Worm (Caenorhabditis elegans) whole organism, late embryonic: ENCODE data around the gene F56C4.2.
"Not testable (repeated sequence)": the region's sequence is repeated elsewhere in the genome, so short reads cannot be mapped to it uniquely, and the experiment has no call there.

ENCODE experiments used
- C08G9.2 ChIP-seq: sonication (generic microtip); optimal IDR thresholded peaks from 2 replicates; lab custom pipeline; 2016; ENCODE audit warnings: mild to moderate bottlenecking, missing genetic modification characterization, moderate library complexity, missing compliant biosample characterization
- C38D4.7 ChIP-seq: fragments of 200-800 bp; sonication (Bioruptor generic); optimal IDR thresholded peaks from 2 replicates; lab custom pipeline; 2018; ENCODE audit warnings: mild to moderate bottlenecking, missing genetic modification characterization, moderate library complexity, missing compliant biosample characterization
- K02D7.2 ChIP-seq: sonication (generic microtip); optimal IDR thresholded peaks from 2 replicates; lab custom pipeline; 2017; ENCODE audit warnings: mild to moderate bottlenecking, missing genetic modification characterization, missing compliant biosample characterization
- K09A11.1 ChIP-seq: sonication (generic microtip); optimal IDR thresholded peaks from 2 replicates; lab custom pipeline; 2017; ENCODE audit warnings: antibody characterized with exemption, mild to moderate bottlenecking, missing genetic modification characterization, missing compliant biosample characterization; ENCODE audit not compliant: insufficient read depth
- Y22D7AL.16 ChIP-seq: sonication (generic microtip); optimal IDR thresholded peaks from 2 replicates; lab custom pipeline; 2016; ENCODE audit warnings: missing genetic modification characterization, missing compliant biosample characterization
- ceh-24 ChIP-seq: sonication (generic microtip); optimal IDR thresholded peaks from 2 replicates; lab custom pipeline; 2016; ENCODE audit warnings: mild to moderate bottlenecking, missing genetic modification characterization, missing compliant biosample characterization
- ceh-30 ChIP-seq: fragments of 150-350 bp; optimal IDR thresholded peaks from 2 replicates; lab custom pipeline; 2014; ENCODE audit warnings: missing biosample characterization, missing genetic modification characterization
- ceh-34 ChIP-seq: sonication (generic microtip); optimal IDR thresholded peaks from 2 replicates; lab custom pipeline; 2016; ENCODE audit warnings: mild to moderate bottlenecking, missing genetic modification characterization, missing compliant biosample characterization
- ceh-48 ChIP-seq: sonication (generic microtip); optimal IDR thresholded peaks from 2 replicates; lab custom pipeline; 2016; ENCODE audit warnings: missing genetic modification characterization, inconsistent platforms, missing compliant biosample characterization
- ceh-9 ChIP-seq: sonication (generic microtip); optimal IDR thresholded peaks from 2 replicates; lab custom pipeline; 2016; ENCODE audit warnings: mild to moderate bottlenecking, missing genetic modification characterization, inconsistent platforms, missing compliant biosample characterization
- che-1 ChIP-seq: sonication (generic microtip); optimal IDR thresholded peaks from 2 replicates; lab custom pipeline; 2016; ENCODE audit warnings: mild to moderate bottlenecking, missing genetic modification characterization, missing compliant biosample characterization
- dmd-4 ChIP-seq: sonication (generic microtip); optimal IDR thresholded peaks from 2 replicates; lab custom pipeline; 2016; ENCODE audit warnings: borderline replicate concordance, missing genetic modification characterization, missing compliant biosample characterization
- dve-1 ChIP-seq: sonication (generic microtip); optimal IDR thresholded peaks from 2 replicates; lab custom pipeline; 2017; ENCODE audit warnings: antibody characterized with exemption, mild to moderate bottlenecking, missing genetic modification characterization, missing compliant biosample characterization
- elt-2 ChIP-seq: sonication (generic microtip); optimal IDR thresholded peaks from 2 replicates; lab custom pipeline; 2016; ENCODE audit warnings: missing genetic modification reagents, missing genetic modification characterization, missing compliant biosample characterization
- ets-4 ChIP-seq: sonication (generic microtip); optimal IDR thresholded peaks from 2 replicates; lab custom pipeline; 2016; ENCODE audit warnings: missing genetic modification characterization, missing compliant biosample characterization
- fkh-10 ChIP-seq: fragments of 150-350 bp; optimal IDR thresholded peaks from 2 replicates; lab custom pipeline; 2014; ENCODE audit warnings: missing biosample characterization, missing genetic modification reagents, missing genetic modification characterization
- fkh-6 ChIP-seq: sonication (generic microtip); optimal IDR thresholded peaks from 2 replicates; lab custom pipeline; 2016; ENCODE audit warnings: missing genetic modification characterization, missing compliant biosample characterization
- hlh-15 ChIP-seq: sonication (generic microtip); optimal IDR thresholded peaks from 2 replicates; lab custom pipeline; 2016; ENCODE audit warnings: missing genetic modification characterization, missing compliant biosample characterization
- hlh-6 ChIP-seq: sonication (generic microtip); optimal IDR thresholded peaks from 2 replicates; lab custom pipeline; 2016; ENCODE audit warnings: missing genotype, missing genetic modification characterization, missing compliant biosample characterization
- hlh-8 ChIP-seq: sonication (generic microtip); optimal IDR thresholded peaks from 2 replicates; lab custom pipeline; 2016; ENCODE audit warnings: missing genotype, missing genetic modification characterization, missing compliant biosample characterization
- lin-11 ChIP-seq: fragments of 200-800 bp; sonication (Bioruptor generic); optimal IDR thresholded peaks from 2 replicates; lab custom pipeline; 2018; ENCODE audit warnings: mild to moderate bottlenecking, missing genetic modification characterization, missing compliant biosample characterization
- madf-2 ChIP-seq: sonication (generic microtip); optimal IDR thresholded peaks from 2 replicates; lab custom pipeline; 2017; ENCODE audit warnings: missing genetic modification characterization, missing compliant biosample characterization
- mec-3 ChIP-seq: sonication (generic microtip); optimal IDR thresholded peaks from 2 replicates; lab custom pipeline; 2016; ENCODE audit warnings: borderline replicate concordance, missing genetic modification characterization, missing compliant biosample characterization
- npax-4 ChIP-seq: sonication (generic microtip); optimal IDR thresholded peaks from 2 replicates; lab custom pipeline; 2016; ENCODE audit warnings: missing genetic modification characterization, missing compliant biosample characterization
- pag-3 ChIP-seq: sonication (generic microtip); optimal IDR thresholded peaks from 2 replicates; lab custom pipeline; 2016; ENCODE audit warnings: missing compliant biosample characterization, missing genetic modification characterization, borderline replicate concordance
- pat-9 ChIP-seq: fragments of 200-800 bp; sonication (Bioruptor generic); optimal IDR thresholded peaks from 2 replicates; lab custom pipeline; 2018; ENCODE audit warnings: mild to moderate bottlenecking, missing genetic modification characterization, moderate library complexity, missing compliant biosample characterization
- pha-4 ChIP-seq: fragments of 150-350 bp; optimal IDR thresholded peaks from 2 replicates; lab custom pipeline; 2018; ENCODE audit warnings: missing biosample characterization, missing genetic modification reagents, missing genetic modification characterization
- ref-2 ChIP-seq: sonication (generic microtip); optimal IDR thresholded peaks from 2 replicates; lab custom pipeline; 2016; ENCODE audit warnings: missing genetic modification characterization, missing compliant biosample characterization
- rnt-1 ChIP-seq: sonication (generic microtip); optimal IDR thresholded peaks from 2 replicates; lab custom pipeline; 2016; ENCODE audit warnings: missing genetic modification characterization, missing compliant biosample characterization
- sdc-2 ChIP-seq: sonication (generic microtip); optimal IDR thresholded peaks from 2 replicates; lab custom pipeline; 2016; ENCODE audit warnings: missing genotype, missing genetic modification characterization, missing compliant biosample characterization
- sox-2 ChIP-seq: fragments of 200-800 bp; sonication (Bioruptor generic); IDR thresholded peaks from 2 replicates; pipeline ENCODE4 v1.3.6; 2022; ENCODE audit warnings: missing genetic modification reagents, missing genetic modification characterization, missing compliant biosample characterization
- sox-4 ChIP-seq: sonication (generic microtip); optimal IDR thresholded peaks from 2 replicates; lab custom pipeline; 2017; ENCODE audit warnings: mild to moderate bottlenecking, missing genetic modification characterization, inconsistent platforms, missing compliant biosample characterization
- ttx-3 ChIP-seq: sonication (generic microtip); optimal IDR thresholded peaks from 2 replicates; lab custom pipeline; 2016; ENCODE audit warnings: missing genetic modification reagents, missing genetic modification characterization, missing compliant biosample characterization
- ztf-16 ChIP-seq: sonication (generic microtip); optimal IDR thresholded peaks from 2 replicates; lab custom pipeline; 2017; ENCODE audit warnings: missing genetic modification characterization, missing compliant biosample characterization

F56C4.2 gene

ce11 chrIV:10628724-10629123 is 10.4 kb upstream of the F56C4.2 start, which contains the start of gene R09H10.5:
Gene R09H10.5, minus strand, starts transcription at chrIV:10628829.
- TF ChIP-seq ttx-3 (tag; lab: Kevin White, UChicago) = no peak
- TF ChIP-seq, all 69 proteins: peak for 0

- no peak for TF ChIP-seq sox-4
- peak; percentile 48 for TF ChIP-seq elt-2 (tag; lab: Kevin White, UChicago)
- TF ChIP-seq ceh-48 (tag; lab: Kevin White, UChicago) = no peak
Observed at ce11 chrIV:10630953-10631554, 8.0 kb upstream of the F56C4.2 start, which contains the start of gene F56C4.4. Gene F56C4.4, minus strand, starts transcription at chrIV:10631267.

- TF ChIP-seq rnt-1 (tag; lab: Kevin White, UChicago) = no peak
- no peak for TF ChIP-seq ets-4 (tag; lab: Kevin White, UChicago)
- TF ChIP-seq K02D7.2 (tag; lab: Kevin White, UChicago) = no peak
- TF ChIP-seq pha-4 = no peak
- no peak for TF ChIP-seq pat-9 (tag; lab: Kevin White, UChicago)
- no peak for TF ChIP-seq lin-11
- TF ChIP-seq ceh-9 = no peak
- no peak for TF ChIP-seq ceh-24 (tag; lab: Kevin White, UChicago)
- TF ChIP-seq ceh-48 (tag; lab: Kevin White, UChicago) = no peak
- no peak for TF ChIP-seq hlh-8 (tag; lab: Kevin White, UChicago)
- TF ChIP-seq dve-1 (tag; lab: Kevin White, UChicago) = no peak
- no peak for TF ChIP-seq K09A11.1 (tag; lab: Kevin White, UChicago)
- TF ChIP-seq ztf-16 (tag; lab: Kevin White, UChicago) = no peak
- TF ChIP-seq Y22D7AL.16 (tag; lab: Kevin White, UChicago) = no peak
- no peak for TF ChIP-seq che-1 (tag; lab: Kevin White, UChicago)
- no peak for TF ChIP-seq sox-2 (GFP tag; lab: Robert Waterston, UW)
Observed at ce11 chrIV:10636649-10637048, 2.4 kb upstream of the F56C4.2 start, which contains the start of gene F56C4.1. Gene F56C4.1, plus strand, starts transcription at chrIV:10636949.

ce11 chrIV:10654047-10654446 is 15.0 kb downstream of the F56C4.2 start, which contains the start of gene glb-19:
Gene glb-19, minus strand, starts transcription at chrIV:10654147.
- not testable (repeated sequence) for TF ChIP-seq sox-4; ceh-24 (tag; lab: Kevin White, UChicago); ceh-34 (tag; lab: Kevin White, UChicago)

ce11 chrIV:10656770-10657323 is 17.8 kb downstream of the F56C4.2 start, which contains the start of gene K08C7.1:
Gene K08C7.1, plus strand, starts transcription at chrIV:10656812.
- TF ChIP-seq mec-3 (tag; lab: Kevin White, UChicago) (no peak), ref-2 (tag; lab: Kevin White, UChicago) (no peak), ceh-30 (tag; lab: Kevin White, UChicago) (no peak)

- TF ChIP-seq fkh-10 (GFP tag; lab: Kevin White, UChicago) (no peak), madf-2 (tag; lab: Kevin White, UChicago) (no peak), fkh-6 (tag; lab: Kevin White, UChicago) (no peak), ceh-48 (tag; lab: Kevin White, UChicago) (no peak), hlh-15 (tag; lab: Kevin White, UChicago) (no peak), hlh-6 (no peak), sdc-2 (no peak), Y22D7AL.16 (tag; lab: Kevin White, UChicago) (no peak), elt-2 (tag; lab: Kevin White, UChicago) (no peak), dmd-4 (no peak), pag-3 (tag; lab: Kevin White, UChicago) (no peak), C38D4.7 (no peak), npax-4 (no peak), ref-2 (tag; lab: Kevin White, UChicago) (no peak), ets-4 (tag; lab: Kevin White, UChicago) (no peak), pha-4 (no peak), C08G9.2 (tag; lab: Kevin White, UChicago) (no peak)
Observed at ce11 chrIV:10661072-10661471, 22.0 kb downstream of the F56C4.2 start.
